Worm (Caenorhabditis elegans) whole organism, L3 larva: Measurements from ENCODE around the gene dyf-17.

ENCODE experiments used
- R02D3.7 ChIP-seq: fragments of 150-350 bp; optimal IDR thresholded peaks from 2 replicates; lab custom pipeline; 2014; ENCODE audit warnings: missing biosample characterization, missing genetic modification characterization
- ZK546.5 ChIP-seq: sonication (generic microtip); optimal IDR thresholded peaks from 2 replicates; lab custom pipeline; 2017; ENCODE audit warnings: missing biosample characterization, missing genetic modification characterization
- ama-1 ChIP-seq: fragments of 150-350 bp; optimal IDR thresholded peaks from 2 replicates; lab custom pipeline; 2018
- ceh-28 ChIP-seq: fragments of 150-350 bp; optimal IDR thresholded peaks from 2 replicates; lab custom pipeline; 2014; ENCODE audit warnings: missing biosample characterization, missing genetic modification reagents, missing genetic modification characterization
- ceh-9 ChIP-seq: sonication (generic microtip); optimal IDR thresholded peaks from 2 replicates; lab custom pipeline; 2018; ENCODE audit warnings: missing biosample characterization, missing genetic modification characterization
- daf-12 ChIP-seq: fragments of 150-350 bp; optimal IDR thresholded peaks from 2 replicates; lab custom pipeline; 2014; ENCODE audit warnings: missing biosample characterization, missing genetic modification reagents, missing genetic modification characterization
- egl-27 ChIP-seq: sonication (generic microtip); optimal IDR thresholded peaks from 4 replicates; lab custom pipeline; 2017; ENCODE audit warnings: missing biosample characterization, missing genetic modification reagents, missing genetic modification characterization
- egl-5 ChIP-seq: fragments of 150-350 bp; optimal IDR thresholded peaks from 2 replicates; lab custom pipeline; 2017; ENCODE audit warnings: missing biosample characterization, missing genetic modification reagents, missing genetic modification characterization, inconsistent platforms
- elt-1 ChIP-seq: fragments of 150-350 bp; optimal IDR thresholded peaks from 2 replicates; lab custom pipeline; 2014; ENCODE audit warnings: missing biosample characterization, missing genetic modification characterization
- elt-2 ChIP-seq: sonication (generic microtip); optimal IDR thresholded peaks from 2 replicates; lab custom pipeline; 2016; ENCODE audit warnings: missing genetic modification reagents, mild to moderate bottlenecking, missing genetic modification characterization, missing compliant biosample characterization
- fkh-10 ChIP-seq: sonication (generic microtip); optimal IDR thresholded peaks from 2 replicates; lab custom pipeline; 2017; ENCODE audit warnings: missing biosample characterization, missing genetic modification reagents, missing genetic modification characterization
- fos-1 ChIP-seq: fragments of 150-350 bp; optimal IDR thresholded peaks from 2 replicates; lab custom pipeline; 2014; ENCODE audit warnings: missing biosample characterization, missing genetic modification characterization
- hmg-11 ChIP-seq: sonication (generic microtip); optimal IDR thresholded peaks from 2 replicates; lab custom pipeline; 2016; ENCODE audit warnings: missing genetic modification characterization, missing compliant biosample characterization
- jun-1 ChIP-seq: fragments of 150-350 bp; optimal IDR thresholded peaks from 2 replicates; lab custom pipeline; 2014; ENCODE audit warnings: missing biosample characterization, missing genetic modification reagents, missing genetic modification characterization
- lin-15B ChIP-seq: fragments of 150-350 bp; optimal IDR thresholded peaks from 2 replicates; lab custom pipeline; 2014; ENCODE audit warnings: missing biosample characterization, missing genetic modification characterization
- lin-39 ChIP-seq: fragments of 150-350 bp; optimal IDR thresholded peaks from 2 replicates; lab custom pipeline; 2018; ENCODE audit warnings: missing biosample characterization, missing genetic modification reagents, missing genetic modification characterization
- lsy-12 ChIP-seq: sonication (generic microtip); optimal IDR thresholded peaks from 2 replicates; lab custom pipeline; 2016; ENCODE audit warnings: mild to moderate bottlenecking, missing genetic modification characterization, missing compliant biosample characterization
- mdl-1 ChIP-seq: fragments of 150-350 bp; optimal IDR thresholded peaks from 2 replicates; lab custom pipeline; 2014; ENCODE audit warnings: missing biosample characterization, missing genetic modification characterization
- mml-1 ChIP-seq: fragments of 150-350 bp; sonication (generic microtip); optimal IDR thresholded peaks from 3 replicates; lab custom pipeline; 2014; ENCODE audit warnings: missing biosample characterization, missing genetic modification characterization
- nfya-1 ChIP-seq: sonication (generic microtip); optimal IDR thresholded peaks from 2 replicates; lab custom pipeline; 2017; ENCODE audit warnings: missing genetic modification characterization, mild to moderate bottlenecking, missing compliant biosample characterization, antibody characterized with exemption, moderate library complexity; ENCODE audit not compliant: insufficient read depth
- nhr-11 ChIP-seq: fragments of 150-350 bp; optimal IDR thresholded peaks from 2 replicates; lab custom pipeline; 2014; ENCODE audit warnings: missing biosample characterization, missing genetic modification characterization
- nhr-12 ChIP-seq: fragments of 150-350 bp; optimal IDR thresholded peaks from 2 replicates; lab custom pipeline; 2014; ENCODE audit warnings: missing biosample characterization, missing genetic modification characterization
- nhr-28 ChIP-seq: fragments of 150-350 bp; optimal IDR thresholded peaks from 2 replicates; lab custom pipeline; 2014; ENCODE audit warnings: missing biosample characterization, missing genetic modification characterization
- nhr-76 ChIP-seq: fragments of 150-350 bp; sonication (generic microtip); optimal IDR thresholded peaks from 5 replicates; lab custom pipeline; 2014; ENCODE audit warnings: missing biosample characterization, missing genetic modification characterization
- nhr-77 ChIP-seq: fragments of 150-350 bp; optimal IDR thresholded peaks from 2 replicates; lab custom pipeline; 2014; ENCODE audit warnings: missing biosample characterization, missing genetic modification characterization
- pha-4 ChIP-seq: fragments of 150-350 bp; optimal IDR thresholded peaks from 2 replicates; lab custom pipeline; 2014; ENCODE audit warnings: missing biosample characterization, missing genetic modification reagents, missing genetic modification characterization
- pqm-1 ChIP-seq: fragments of 150-350 bp; optimal IDR thresholded peaks from 2 replicates; lab custom pipeline; 2017; ENCODE audit warnings: missing biosample characterization, missing genetic modification characterization, inconsistent platforms
- sea-2 ChIP-seq: fragments of 150-350 bp; sonication (generic microtip); optimal IDR thresholded peaks from 4 replicates; lab custom pipeline; 2014; ENCODE audit warnings: missing biosample characterization, missing genetic modification reagents, missing genetic modification characterization
- skn-1 ChIP-seq: fragments of 150-350 bp; optimal IDR thresholded peaks from 2 replicates; lab custom pipeline; 2014; ENCODE audit warnings: missing biosample characterization, missing genetic modification characterization
- tbx-2 ChIP-seq: sonication (generic microtip); optimal IDR thresholded peaks from 2 replicates; lab custom pipeline; 2016; ENCODE audit warnings: mild to moderate bottlenecking, missing genetic modification characterization, missing compliant biosample characterization
- unc-39 ChIP-seq: sonication (generic microtip); optimal IDR thresholded peaks from 4 replicates; lab custom pipeline; 2017; ENCODE audit warnings: missing biosample characterization, missing genetic modification characterization
- unc-62 ChIP-seq: fragments of 150-350 bp; sonication (generic microtip); optimal IDR thresholded peaks from 4 replicates; lab custom pipeline; 2014; ENCODE audit warnings: missing biosample characterization, missing genetic modification reagents, missing genetic modification characterization
- zag-1 ChIP-seq: fragments of 150-350 bp; optimal IDR thresholded peaks from 2 replicates; lab custom pipeline; 2014; ENCODE audit warnings: missing biosample characterization, missing genetic modification characterization

dyf-17 gene

ce11 chrV:19127225-19127624, at the start of gene dyf-17:
TSS of gene dyf-17 (plus strand) at chrV:19127525.
- TF ChIP-seq mml-1 (tag; lab: Kevin White, UChicago), result no peak

- TF ChIP-seq lin-15B (tag; lab: Kevin White, UChicago) (no peak), hmg-11 (peak; percentile 6)
- TF ChIP-seq, all 47 proteins: peak for 1
Measured at ce11 chrV:19082541-19082940, 44.8 kb upstream of the dyf-17 start, which contains the start of gene nhr-95. TSS of gene nhr-95 (minus strand) at chrV:19082641.

- TF ChIP-seq elt-2 (peak; percentile 39), nhr-12 (tag; lab: Kevin White, UChicago) (no peak), tbx-2 (tag; lab: Kevin White, UChicago) (no peak), nhr-77 (no peak), sea-2 (GFP tag; lab: Kevin White, UChicago) (no peak), lin-39 (tag; lab: Kevin White, UChicago) (no peak), mdl-1 (tag; lab: Kevin White, UChicago) (no peak), nhr-11 (tag; lab: Kevin White, UChicago) (no peak), pqm-1 (tag; lab: Kevin White, UChicago) (peak; percentile 7), elt-1 (tag; lab: Kevin White, UChicago) (no peak), nhr-28 (no peak), jun-1 (tag; lab: Kevin White, UChicago) (no peak), R02D3.7 (tag; lab: Kevin White, UChicago) (no peak)
Measured at ce11 chrV:19083789-19084188, 43.5 kb upstream of the dyf-17 start.

- TF ChIP-seq unc-62 (GFP tag; lab: Kevin White, UChicago) (no peak), fos-1 (tag; lab: Kevin White, UChicago) (no peak), elt-1 (tag; lab: Kevin White, UChicago) (peak; percentile 49), nfya-1 (tag; lab: Kevin White, UChicago) (no peak), ceh-28 (tag; lab: Kevin White, UChicago) (peak; percentile 3), elt-2 (no peak), egl-5 (tag; lab: Kevin White, UChicago) (no peak), ama-1 (no peak), lin-15B (tag; lab: Kevin White, UChicago) (no peak), jun-1 (tag; lab: Kevin White, UChicago) (no peak), skn-1 (tag; lab: Kevin White, UChicago) (no peak), ceh-9 (no peak), zag-1 (no peak), mml-1 (tag; lab: Kevin White, UChicago) (no peak)
Measured at ce11 chrV:19087426-19087825, 39.9 kb upstream of the dyf-17 start, which contains the start of gene nhr-145. TSS of gene nhr-145 (plus strand) at chrV:19087723.

ce11 chrV:19090885-19091284, 36.4 kb upstream of the dyf-17 start:
- no peak for TF ChIP-seq egl-27 (tag; lab: Kevin White, UChicago)
- no peak for TF ChIP-seq egl-5 (tag; lab: Kevin White, UChicago)
- TF ChIP-seq tbx-2 (tag; lab: Kevin White, UChicago), result no peak
- TF ChIP-seq daf-12 (tag; lab: Kevin White, UChicago), result no peak
- no peak for TF ChIP-seq lsy-12
- no peak for TF ChIP-seq mml-1 (tag; lab: Kevin White, UChicago)
- no peak for TF ChIP-seq ZK546.5 (tag; lab: Kevin White, UChicago)
- TF ChIP-seq nhr-76, result no peak
- no peak for TF ChIP-seq fos-1 (tag; lab: Kevin White, UChicago)
- TF ChIP-seq sea-2 (GFP tag; lab: Kevin White, UChicago), result no peak
- TF ChIP-seq hmg-11, result no peak
- TF ChIP-seq fkh-10 (GFP tag; lab: Kevin White, UChicago), result no peak
- TF ChIP-seq pha-4 (tag; lab: Kevin White, UChicago), result no peak

ce11 chrV:19099504-19099903, 27.8 kb upstream of the dyf-17 start:
- TF ChIP-seq ceh-28 (tag; lab: Kevin White, UChicago) (peak; percentile 95), unc-39 (tag; lab: Kevin White, UChicago) (no peak)
- TF ChIP-seq, all 47 proteins: peak for 1
